Worm (Caenorhabditis elegans): ENCODE measurements around the gene K02G10.5.

ce11 chrX:4658303-4658702, 32.7 kb downstream of the K02G10.5 start:
- no peak for TF ChIP-seq aly-2 (tag; optimal IDR thresholded peaks at IDR 0.05)
- TF ChIP-seq snpc-4 (tag; optimal IDR thresholded peaks at IDR 0.05): no peak
- TF ChIP-seq fkh-10 (GFP tag; optimal IDR thresholded peaks at IDR 0.05): no peak
- TF ChIP-seq fos-1 (tag; optimal IDR thresholded peaks at IDR 0.05): no peak
- TF ChIP-seq nhr-76 (tag; optimal IDR thresholded peaks at IDR 0.05): no peak
- no peak for TF ChIP-seq egl-13 (tag; optimal IDR thresholded peaks at IDR 0.05)
- TF ChIP-seq lin-15B (tag; optimal IDR thresholded peaks at IDR 0.05): no peak
- TF ChIP-seq Y116A8C.19 (tag; optimal IDR thresholded peaks at IDR 0.05; ENCODE audit: borderline replicate concordance): no peak
- no peak for TF ChIP-seq ama-1 (optimal IDR thresholded peaks at IDR 0.05)
- TF ChIP-seq nhr-85 (tag): no peak
- TF ChIP-seq sup-37 (GFP tag; optimal IDR thresholded peaks at IDR 0.05): no peak
- no peak for TF ChIP-seq ztf-11 (tag; optimal IDR thresholded peaks at IDR 0.05)
- no peak for TF ChIP-seq C34B4.2 (tag; optimal IDR thresholded peaks at IDR 0.05)

All from whole organism, L1 larva.